Fruit fly (Drosophila melanogaster) whole organism, pupa: ENCODE results near the gene CG5500.

Experiments
- CG10348 ChIP-seq: fragments of 200-800 bp; sonication (Bioruptor generic); IDR thresholded peaks from 2 replicates; pipeline ENCODE4 v1.3.6; 2022; ENCODE audit warnings: missing biosample characterization, missing genetic modification characterization
- CG12605 ChIP-seq: fragments of 200-800 bp; sonication (Bioruptor generic); IDR thresholded peaks from 2 replicates; pipeline ENCODE4 v1.3.6; 2022; ENCODE audit warnings: missing biosample characterization, missing genetic modification characterization
- CG13204 ChIP-seq: fragments of 200-800 bp; sonication (Bioruptor generic); optimal IDR thresholded peaks from 2 replicates; lab custom pipeline; 2018; ENCODE audit warnings: missing biosample characterization, mild to moderate bottlenecking, missing genetic modification characterization, moderate library complexity
- CG14655 ChIP-seq: fragments of 200-800 bp; sonication (Bioruptor generic); optimal IDR thresholded peaks from 3 replicates; lab custom pipeline; 2017; ENCODE audit warnings: mild to moderate bottlenecking, missing biosample characterization, missing genetic modification reagents, missing genetic modification characterization
- CG15710 ChIP-seq: fragments of 200-800 bp; sonication (Bioruptor generic); optimal IDR thresholded peaks from 2 replicates; lab custom pipeline; 2018; ENCODE audit warnings: missing biosample characterization, mild to moderate bottlenecking, missing genetic modification characterization, moderate library complexity
- CG17806 ChIP-seq: fragments of 200-800 bp; sonication (Bioruptor generic); optimal IDR thresholded peaks from 2 replicates; lab custom pipeline; 2018; ENCODE audit warnings: missing biosample characterization, mild to moderate bottlenecking, missing genetic modification characterization, moderate library complexity
- CG32121 ChIP-seq: fragments of 200-800 bp; sonication (Bioruptor generic); IDR thresholded peaks from 2 replicates; pipeline ENCODE4 v1.3.6; 2022; ENCODE audit warnings: missing biosample characterization, missing genetic modification characterization
- CG34367 ChIP-seq: fragments of 200-800 bp; sonication (Bioruptor generic); optimal IDR thresholded peaks from 2 replicates; lab custom pipeline; 2018; ENCODE audit warnings: missing biosample characterization, mild to moderate bottlenecking, missing genetic modification characterization
- CG4496 ChIP-seq: fragments of 200-800 bp; sonication (Bioruptor generic); IDR thresholded peaks from 3 replicates; pipeline ENCODE4 v1.3.6; 2022; ENCODE audit warnings: missing biosample characterization, missing genetic modification characterization
- CG8159 ChIP-seq: fragments of 200-800 bp; sonication (Bioruptor generic); optimal IDR thresholded peaks from 3 replicates; lab custom pipeline; 2018; ENCODE audit warnings: missing biosample characterization, mild to moderate bottlenecking, missing genetic modification characterization, moderate library complexity
- CG8301 ChIP-seq: fragments of 200-800 bp; sonication (Bioruptor generic); optimal IDR thresholded peaks from 2 replicates; lab custom pipeline; 2018; ENCODE audit warnings: missing biosample characterization, mild to moderate bottlenecking, missing genetic modification characterization
- CG9948 ChIP-seq: fragments of 200-800 bp; sonication (Bioruptor generic); optimal IDR thresholded peaks from 2 replicates; lab custom pipeline; 2018; ENCODE audit warnings: missing biosample characterization, mild to moderate bottlenecking, missing genetic modification characterization, moderate library complexity
- D1 ChIP-seq: fragments of 200-800 bp; sonication (Bioruptor generic); optimal IDR thresholded peaks from 2 replicates; lab custom pipeline; 2018; ENCODE audit warnings: missing biosample characterization, mild to moderate bottlenecking, missing genetic modification characterization, moderate library complexity
- EcR ChIP-seq: fragments of 200-800 bp; sonication (Bioruptor generic); optimal IDR thresholded peaks from 3 replicates; lab custom pipeline; 2019; ENCODE audit warnings: missing biosample characterization, missing genetic modification characterization, mild to moderate bottlenecking, moderate library complexity, missing genetic modification reagents
- Ets98B ChIP-seq: fragments of 200-800 bp; sonication (Bioruptor generic); IDR thresholded peaks from 2 replicates; pipeline ENCODE4 v1.3.6; 2022; ENCODE audit warnings: missing biosample characterization, missing genetic modification characterization
- Pif1A ChIP-seq: fragments of 200-800 bp; sonication (Bioruptor generic); optimal IDR thresholded peaks from 3 replicates; lab custom pipeline; 2016; ENCODE audit warnings: missing biosample characterization, missing genetic modification characterization
- Pif1B ChIP-seq: fragments of 200-800 bp; sonication (Bioruptor generic); optimal IDR thresholded peaks from 3 replicates; lab custom pipeline; 2016; ENCODE audit warnings: missing biosample characterization, missing genetic modification characterization
- Snoo ChIP-seq: fragments of 200-800 bp; sonication (Bioruptor generic); optimal IDR thresholded peaks from 3 replicates; lab custom pipeline; 2017; ENCODE audit warnings: missing biosample characterization, mild to moderate bottlenecking, missing genetic modification characterization, inconsistent platforms
- fd96Ca ChIP-seq: fragments of 200-800 bp; sonication (Bioruptor generic); IDR thresholded peaks from 3 replicates; pipeline ENCODE4 v1.3.6; 2022; ENCODE audit warnings: missing biosample characterization, missing genetic modification characterization
- gl ChIP-seq: fragments of 200-800 bp; sonication (Bioruptor generic); optimal IDR thresholded peaks from 2 replicates; lab custom pipeline; 2018; ENCODE audit warnings: missing biosample characterization, mild to moderate bottlenecking, missing genetic modification characterization
- rn ChIP-seq: fragments of 200-800 bp; sonication (Bioruptor generic); IDR thresholded peaks from 2 replicates; pipeline ENCODE4 v1.3.6; 2022; ENCODE audit warnings: missing biosample characterization, missing genetic modification characterization

CG5500 gene

DNA sequence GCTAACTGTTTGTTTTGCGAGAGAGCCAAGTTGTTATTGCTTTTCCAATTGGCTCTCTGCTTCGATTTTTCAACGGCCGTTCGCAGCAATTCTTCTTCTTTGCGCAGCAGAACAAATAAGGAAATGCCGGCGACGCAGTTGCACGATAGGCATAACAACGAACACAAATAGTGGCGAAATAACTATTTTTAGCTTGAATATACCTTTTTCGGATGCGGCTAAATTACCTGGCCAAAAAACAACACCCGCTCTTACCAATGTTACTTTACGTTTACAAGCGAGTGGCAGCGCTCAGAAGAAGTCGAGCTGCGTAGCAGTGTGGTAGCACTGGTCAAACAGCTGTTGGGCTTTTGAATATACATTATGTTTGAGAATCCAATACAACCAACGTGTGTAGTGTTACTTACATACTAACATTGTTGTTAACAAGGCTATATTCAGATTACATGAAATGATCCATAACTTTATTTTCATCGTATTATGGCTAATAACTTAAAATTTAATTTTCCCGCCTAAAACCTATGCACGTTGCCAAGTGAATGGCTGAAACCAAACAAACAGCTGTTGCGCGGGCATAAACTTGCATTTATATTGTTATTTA lies 13.5 kb upstream of the CG5500 start, which contains the start of the genes Lerp and IntS12:
Gene Lerp (minus strand): TSS at position 283 of the 601 bp plus-strand sequence.
Gene IntS12 (plus strand): TSS at position 529 of the 601 bp plus-strand sequence.
- TF ChIP-seq Ets98B (GFP tag; lab: Robert Waterston, UW) (no peak), CG8159 (no peak), CG32121 (GFP tag; lab: Robert Waterston, UW) (no peak), CG8301 (tag; lab: Kevin White, UChicago) (no peak), CG10348 (no peak), EcR (GFP tag; lab: Kevin White, UChicago) (no peak), CG4496 (GFP tag; lab: Robert Waterston, UW) (no peak)

DNA sequence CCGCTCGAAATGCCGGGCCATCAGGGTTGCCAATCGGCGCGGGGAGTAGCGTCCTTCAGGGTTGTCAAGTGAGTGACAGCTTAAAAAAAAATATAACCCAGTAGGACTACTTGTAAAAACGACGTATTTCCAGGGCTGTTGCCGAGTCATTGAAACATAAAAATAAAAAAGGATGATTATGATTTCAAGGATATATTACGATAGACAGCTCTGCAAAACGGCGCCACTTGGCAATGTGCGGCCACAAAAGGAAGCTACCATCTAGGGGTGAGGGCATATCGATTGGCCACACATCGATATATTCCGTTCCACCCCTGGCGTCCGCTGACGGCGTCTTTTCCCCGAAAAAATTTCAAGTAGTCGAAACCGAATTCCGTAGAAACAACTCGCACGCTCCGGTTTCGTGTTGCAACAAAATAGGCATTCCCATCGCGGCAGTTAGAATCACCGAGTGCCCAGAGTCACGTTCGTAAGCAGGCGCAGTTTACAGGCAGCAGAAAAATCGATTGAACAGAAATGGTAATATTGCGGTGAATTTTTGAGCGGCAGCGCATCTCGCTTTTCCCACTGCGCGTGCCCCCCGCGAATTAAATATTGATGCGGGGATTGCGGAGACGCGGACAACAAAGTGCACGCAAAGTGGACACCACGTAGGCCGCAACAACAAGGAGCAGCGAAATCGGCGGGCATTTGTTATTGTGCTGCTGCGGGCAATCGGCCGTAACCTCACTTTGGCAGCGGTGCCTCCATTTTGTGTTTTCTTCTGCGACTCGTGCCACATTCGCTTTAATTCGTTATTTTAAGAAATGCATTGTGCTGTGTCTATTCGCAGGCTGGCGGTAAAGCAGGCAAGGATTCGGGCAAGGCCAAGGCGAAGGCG lies 9.6 kb upstream of the CG5500 start, which contains the start of the genes ball and His2Av:
Gene ball (minus strand): TSS at position 231 of the 880 bp plus-strand sequence.
Gene His2Av (plus strand): TSS at position 353 of the 880 bp plus-strand sequence.
- peak; percentile 60; the same call in 1 of the 2 replicates for TF ChIP-seq CG12605 (GFP tag; lab: Robert Waterston, UW)
- peak; percentile 81 for TF ChIP-seq CG32121 (GFP tag; lab: Robert Waterston, UW)
- no peak for TF ChIP-seq CG13204 (GFP tag; lab: Kevin White, UChicago)
- peak; percentile 31 for TF ChIP-seq CG9948 (tag; lab: Kevin White, UChicago)
- TF ChIP-seq CG10348 = 0 out of 2 replicates have a peak, but pooled peaks have one; percentile 25
- TF ChIP-seq EcR (GFP tag; lab: Kevin White, UChicago) = peak; percentile 13
- TF ChIP-seq CG17806 (tag; lab: Kevin White, UChicago) = peak; percentile 42
- TF ChIP-seq rn (GFP tag; lab: Robert Waterston, UW) = peak; percentile 60
- TF ChIP-seq CG8159 = peak; percentile 53
- peak; percentile 77 for TF ChIP-seq Pif1A (GFP tag; lab: Kevin White, UChicago)
- peak; percentile 14 for TF ChIP-seq gl (tag; lab: Kevin White, UChicago)
- TF ChIP-seq Ets98B (GFP tag; lab: Robert Waterston, UW) = peak; percentile 84
- TF ChIP-seq CG8301 (tag; lab: Kevin White, UChicago) = peak; percentile 51
- TF ChIP-seq CG34367 = peak; percentile 43
- TF ChIP-seq CG4496 (GFP tag; lab: Robert Waterston, UW) = peak; percentile 87
- TF ChIP-seq CG15710 (tag; lab: Kevin White, UChicago) = peak; percentile 57
- peak; percentile 49 for TF ChIP-seq Snoo (tag; lab: Kevin White, UChicago)
- no peak for TF ChIP-seq CG14655
- TF ChIP-seq Pif1B (GFP tag; lab: Kevin White, UChicago) = no peak
- no peak for TF ChIP-seq D1
- TF ChIP-seq fd96Ca = peak; percentile 88

DNA sequence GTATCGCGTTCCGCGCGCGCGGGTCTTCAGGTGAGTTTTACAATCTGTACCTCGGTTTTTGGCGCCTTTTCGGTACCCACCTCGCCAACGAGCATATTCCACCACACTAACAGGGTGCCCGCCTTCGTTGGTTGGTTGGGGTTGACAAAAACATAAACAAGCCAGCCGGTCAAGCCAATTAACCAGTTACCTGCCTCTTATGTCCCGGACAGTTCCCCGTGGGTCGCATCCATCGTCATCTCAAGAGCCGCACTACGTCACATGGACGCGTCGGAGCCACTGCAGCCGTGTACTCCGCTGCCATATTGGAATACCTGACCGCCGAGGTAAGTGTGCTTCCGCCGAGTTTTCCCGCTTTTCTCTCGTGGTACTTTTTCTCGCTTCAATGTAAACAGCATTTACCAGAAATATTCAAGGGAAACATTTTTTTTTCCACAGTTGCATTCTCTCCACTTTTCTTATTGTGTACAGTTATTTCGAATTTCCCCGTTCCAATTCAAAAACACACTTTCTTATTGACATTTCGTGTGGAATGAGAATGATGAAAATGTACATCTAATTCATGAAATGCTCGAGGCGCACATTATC lies 8.9 kb upstream of the CG5500 start:
- TF ChIP-seq Ets98B (GFP tag; lab: Robert Waterston, UW) (peak; percentile 45; the same call in 1 of the 2 replicates), fd96Ca (peak; percentile 35; the same call in 1 of the 3 replicates), Pif1A (GFP tag; lab: Kevin White, UChicago) (no peak), CG32121 (GFP tag; lab: Robert Waterston, UW) (0 out of 2 replicates have a peak, but pooled peaks have one; percentile 31), EcR (GFP tag; lab: Kevin White, UChicago) (no peak), CG4496 (GFP tag; lab: Robert Waterston, UW) (0 out of 3 replicates have a peak, but pooled peaks have one; percentile 15), CG12605 (GFP tag; lab: Robert Waterston, UW) (peak; percentile 47; the same call in 1 of the 2 replicates), CG8301 (tag; lab: Kevin White, UChicago) (no peak)

dm6 chr3R:26869431-26869830 lies 7.0 kb upstream of the CG5500 start:
- TF ChIP-seq rn (GFP tag; lab: Robert Waterston, UW) = no peak
- no peak for TF ChIP-seq gl (tag; lab: Kevin White, UChicago)
- TF ChIP-seq CG14655 = no peak
- TF ChIP-seq fd96Ca = no peak
- TF ChIP-seq CG13204 (GFP tag; lab: Kevin White, UChicago) = no peak
- no peak for TF ChIP-seq CG8159
- TF ChIP-seq CG10348 = no peak
- TF ChIP-seq CG17806 (tag; lab: Kevin White, UChicago) = no peak
- TF ChIP-seq Ets98B (GFP tag; lab: Robert Waterston, UW) = no peak
- TF ChIP-seq CG15710 (tag; lab: Kevin White, UChicago) = no peak
- TF ChIP-seq CG9948 (tag; lab: Kevin White, UChicago) = no peak
- TF ChIP-seq Pif1B (GFP tag; lab: Kevin White, UChicago) = no peak
- TF ChIP-seq Snoo (tag; lab: Kevin White, UChicago) = no peak
- TF ChIP-seq CG32121 (GFP tag; lab: Robert Waterston, UW) = no peak
- TF ChIP-seq D1 = no peak

DNA sequence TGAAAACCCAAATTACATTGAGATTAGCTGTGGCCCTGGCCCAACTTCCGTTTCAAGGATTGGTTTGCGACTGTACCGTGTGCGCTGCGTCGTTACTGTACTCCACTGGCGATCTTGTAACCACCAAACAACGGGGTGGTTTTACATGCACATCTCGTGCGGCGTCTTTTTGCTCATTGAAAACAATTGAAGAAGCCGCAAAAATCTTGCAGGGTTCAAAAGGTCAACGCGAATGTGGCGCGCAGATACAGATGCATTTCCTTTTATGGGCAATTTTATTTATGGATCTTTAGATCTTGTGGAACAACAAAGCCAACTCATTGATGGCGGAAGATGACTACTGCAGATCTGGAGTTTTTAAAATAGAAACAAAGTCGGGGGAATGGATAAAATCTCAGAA lies 5.9 kb upstream of the CG5500 start:
- TF ChIP-seq fd96Ca = 0 out of 3 replicates have a peak, but pooled peaks have one; percentile 11
- no peak for TF ChIP-seq CG15710 (tag; lab: Kevin White, UChicago)
- TF ChIP-seq, all 21 proteins: peak for 1
